Fruit fly (Drosophila melanogaster): Measurements from ENCODE around the gene CG14689.

Gene CG14689

dm6 chr3R:10688835-10689234, 22.2 kb downstream of the CG14689 start (continued):
- TF ChIP-seq Six4 (GFP tag; optimal IDR thresholded peaks at IDR 0.05), result no peak
- no peak for TF ChIP-seq gsb-n (tag; optimal IDR thresholded peaks at IDR 0.05)
- TF ChIP-seq CG33557 (GFP tag; optimal IDR thresholded peaks at IDR 0.05), result no peak
- no peak for TF ChIP-seq Kr (GFP tag; optimal IDR thresholded peaks at IDR 0.05)
- TF ChIP-seq kay (GFP tag; optimal IDR thresholded peaks at IDR 0.05), result peak; percentile 5
- TF ChIP-seq croc (GFP tag; conservative IDR thresholded peaks at IDR 0.05), result peak; percentile 16; the same call in 1 of the 3 replicates
- peak; percentile 12 for TF ChIP-seq CG13424 (tag; optimal IDR thresholded peaks at IDR 0.05)
- peak; percentile 33 for TF ChIP-seq CG1233 (GFP tag; optimal IDR thresholded peaks at IDR 0.05)
- TF ChIP-seq tin (GFP tag; optimal IDR thresholded peaks at IDR 0.05), result peak; percentile 8
- TF ChIP-seq CG8281 (tag; optimal IDR thresholded peaks at IDR 0.05), result peak; percentile 14
- TF ChIP-seq CG13894 (tag; optimal IDR thresholded peaks at IDR 0.05), result peak; percentile 40
- TF ChIP-seq CG3726 (GFP tag; IDR thresholded peaks at IDR 0.05), result no peak
- peak; percentile 72 for TF ChIP-seq Fer3 (tag; optimal IDR thresholded peaks at IDR 0.05)
- no peak for TF ChIP-seq CG17186 (GFP tag; optimal IDR thresholded peaks at IDR 0.05)
- TF ChIP-seq CG31441 (GFP tag; IDR thresholded peaks at IDR 0.05), result peak; percentile 44; the same call in 1 of the 2 replicates
- TF ChIP-seq CG16813 (GFP tag; IDR thresholded peaks at IDR 0.05; ENCODE audit: partially characterized antibody), result no peak
- no peak for TF ChIP-seq gfzf (GFP tag; optimal IDR thresholded peaks at IDR 0.05)
- no peak for TF ChIP-seq Sin3A (optimal IDR thresholded peaks at IDR 0.05)
- TF ChIP-seq CG10959 (GFP tag; IDR thresholded peaks at IDR 0.05), result no peak
- no peak for TF ChIP-seq CG33213 (GFP tag; optimal IDR thresholded peaks at IDR 0.05)
- no peak for TF ChIP-seq D19B (GFP tag; optimal IDR thresholded peaks at IDR 0.05)
- TF ChIP-seq HLH4C (GFP tag; IDR thresholded peaks at IDR 0.05; ENCODE audit: partially characterized antibody), result no peak
- no peak for TF ChIP-seq maf-S (GFP tag; optimal IDR thresholded peaks at IDR 0.05)
- no peak for TF ChIP-seq fd102C (GFP tag; optimal IDR thresholded peaks at IDR 0.05)
- no peak for TF ChIP-seq CG3163 (GFP tag; optimal IDR thresholded peaks at IDR 0.05)
- peak; percentile 60 for TF ChIP-seq PHDP (tag; optimal IDR thresholded peaks at IDR 0.05)
- no peak for TF ChIP-seq Rx (GFP tag; IDR thresholded peaks at IDR 0.05)
- peak; percentile 32 for TF ChIP-seq CG13775 (GFP tag; optimal IDR thresholded peaks at IDR 0.05)
- peak; percentile 65 for TF ChIP-seq CG15269 (tag; optimal IDR thresholded peaks at IDR 0.05)
- no peak for TF ChIP-seq pan (optimal IDR thresholded peaks at IDR 0.05)
- peak in 1 of 2 experiments; percentile 56 for TF ChIP-seq pan (GFP tag; optimal IDR thresholded peaks at IDR 0.05 in 1 of 2, IDR thresholded peaks at IDR 0.05 in 1 of 2)
- no peak for TF ChIP-seq Doc2 (GFP tag; IDR thresholded peaks at IDR 0.05)
- TF ChIP-seq CG2712 (tag; optimal IDR thresholded peaks at IDR 0.05), result peak; percentile 64
- TF ChIP-seq chif (GFP tag; optimal IDR thresholded peaks at IDR 0.05), result no peak
- TF ChIP-seq CG15696 (tag; optimal IDR thresholded peaks at IDR 0.05), result no peak
- TF ChIP-seq Hmx (GFP tag; optimal IDR thresholded peaks at IDR 0.05), result no peak
- 0 out of 2 replicates have a peak, but pooled peaks have one; percentile 28 for TF ChIP-seq E2f1 (GFP tag; IDR thresholded peaks at IDR 0.05)
- no peak for TF ChIP-seq YL-1 (GFP tag; optimal IDR thresholded peaks at IDR 0.05)
- peak; percentile 4 for TF ChIP-seq bab2 (GFP tag; optimal IDR thresholded peaks at IDR 0.05)
- no peak for TF ChIP-seq CG9437 (GFP tag; optimal IDR thresholded peaks at IDR 0.05)
- no peak for TF ChIP-seq amos (GFP tag; IDR thresholded peaks at IDR 0.05; ENCODE audit: partially characterized antibody)
- no peak for TF ChIP-seq ATbp (GFP tag; optimal IDR thresholded peaks at IDR 0.05)
- TF ChIP-seq CG6813 (GFP tag; optimal IDR thresholded peaks at IDR 0.05), result peak; percentile 21
- TF ChIP-seq peb (GFP tag; IDR thresholded peaks at IDR 0.05), result no peak
- TF ChIP-seq danr (GFP tag; IDR thresholded peaks at IDR 0.05), result no peak
- TF ChIP-seq chinmo (GFP tag; IDR thresholded peaks at IDR 0.05; ENCODE audit: partially characterized antibody), result no peak
- 0 out of 3 replicates have a peak, but pooled peaks have one; percentile 44 for TF ChIP-seq CG17361 (GFP tag; IDR thresholded peaks at IDR 0.05)
- TF ChIP-seq Nf-YC (tag; optimal IDR thresholded peaks at IDR 0.05), result no peak
- TF ChIP-seq CG34422 (GFP tag; IDR thresholded peaks at IDR 0.05), result 0 out of 3 replicates have a peak, but pooled peaks have one; percentile 27
- no peak for TF ChIP-seq CG4707 (GFP tag; optimal IDR thresholded peaks at IDR 0.05)
- TF ChIP-seq CG12942 (GFP tag; optimal IDR thresholded peaks at IDR 0.05), result no peak

All from whole organism, embryonic.